Fruit fly (Drosophila melanogaster) whole organism, embryonic: ENCODE measurements around the gene Hrd3.

Source experiments
- Atf6 ChIP-seq: fragments of 200-800 bp; sonication (Bioruptor generic); IDR thresholded peaks from 2 replicates; pipeline ENCODE4 v1.3.6; 2022; ENCODE audit warnings: missing biosample characterization, missing genetic modification characterization
- CG10147 ChIP-seq: fragments of 200-800 bp; sonication (Bioruptor generic); optimal IDR thresholded peaks from 2 replicates; lab custom pipeline; 2019; ENCODE audit warnings: missing biosample characterization, mild to moderate bottlenecking, missing genetic modification characterization, moderate library complexity
- CG10543 ChIP-seq: fragments of 200-800 bp; sonication (Bioruptor generic); optimal IDR thresholded peaks from 3 replicates; lab custom pipeline; 2017; ENCODE audit warnings: missing biosample characterization, mild to moderate bottlenecking, missing genetic modification characterization, moderate library complexity
- CG11456 ChIP-seq: fragments of 200-800 bp; sonication (Bioruptor generic); IDR thresholded peaks from 3 replicates; pipeline ENCODE4 v1.3.6; 2022; ENCODE audit warnings: missing biosample characterization, missing genetic modification characterization
- CG12219 ChIP-seq: fragments of 200-800 bp; sonication (Bioruptor generic); optimal IDR thresholded peaks from 3 replicates; lab custom pipeline; 2018; ENCODE audit warnings: missing biosample characterization, mild to moderate bottlenecking, missing genetic modification characterization
- CG12744 ChIP-seq: fragments of 200-800 bp; sonication (Bioruptor generic); optimal IDR thresholded peaks from 2 replicates; lab custom pipeline; 2016; ENCODE audit warnings: missing biosample characterization, missing genetic modification characterization
- CG13123 ChIP-seq: fragments of 200-800 bp; sonication (Bioruptor generic); optimal IDR thresholded peaks from 2 replicates; lab custom pipeline; 2016; ENCODE audit warnings: missing biosample characterization, missing genetic modification characterization
- CG13287 ChIP-seq: fragments of 200-800 bp; sonication (Bioruptor generic); IDR thresholded peaks from 2 replicates; pipeline ENCODE4 v1.3.6; 2022; ENCODE audit warnings: missing biosample characterization, missing genetic modification characterization; ENCODE audit not compliant: partially characterized antibody
- CG14860 ChIP-seq: fragments of 200-800 bp; sonication (Bioruptor generic); IDR thresholded peaks from 3 replicates; pipeline ENCODE4 v1.3.6; 2022; ENCODE audit warnings: missing biosample characterization, missing genetic modification characterization; ENCODE audit not compliant: partially characterized antibody
- CG1529 ChIP-seq: fragments of 200-800 bp; sonication (Bioruptor generic); optimal IDR thresholded peaks from 3 replicates; lab custom pipeline; 2018; ENCODE audit warnings: missing biosample characterization, missing genetic modification characterization
- CG17385 ChIP-seq: fragments of 200-800 bp; sonication (Bioruptor generic); optimal IDR thresholded peaks from 3 replicates; lab custom pipeline; 2018; ENCODE audit warnings: missing biosample characterization, mild to moderate bottlenecking, missing genetic modification characterization
- CG2120 ChIP-seq: fragments of 200-800 bp; sonication (Bioruptor generic); optimal IDR thresholded peaks from 3 replicates; lab custom pipeline; 2016; ENCODE audit warnings: missing biosample characterization, missing genetic modification characterization
- CG2129 ChIP-seq: fragments of 200-800 bp; sonication (Bioruptor generic); IDR thresholded peaks from 2 replicates; pipeline ENCODE4 v1.3.6; 2022; ENCODE audit warnings: missing biosample characterization, missing genetic modification characterization; ENCODE audit not compliant: partially characterized antibody
- CG2875 ChIP-seq: fragments of 200-800 bp; sonication (Bioruptor generic); optimal IDR thresholded peaks from 2 replicates; lab custom pipeline; 2017; ENCODE audit warnings: missing biosample characterization, mild to moderate bottlenecking, missing genetic modification characterization, missing genetic modification reagents
- CG31365 ChIP-seq: fragments of 200-800 bp; sonication (Bioruptor generic); optimal IDR thresholded peaks from 2 replicates; lab custom pipeline; 2018; ENCODE audit warnings: missing biosample characterization, mild to moderate bottlenecking, missing genetic modification characterization
- CG31388 ChIP-seq: fragments of 200-800 bp; sonication (Bioruptor generic); optimal IDR thresholded peaks from 2 replicates; lab custom pipeline; 2016; ENCODE audit warnings: missing biosample characterization, missing genetic modification characterization
- CG3726 ChIP-seq: fragments of 200-800 bp; sonication (Bioruptor generic); IDR thresholded peaks from 3 replicates; pipeline ENCODE4, ENCODE4 v1.3.6; 2022; ENCODE audit warnings: missing biosample characterization, missing genetic modification characterization
- CG6791 ChIP-seq: fragments of 200-800 bp; sonication (Bioruptor generic); IDR thresholded peaks from 3 replicates; pipeline ENCODE4 v1.3.6; 2022; ENCODE audit warnings: missing biosample characterization, missing genetic modification characterization; ENCODE audit not compliant: partially characterized antibody
- CG6854 ChIP-seq: fragments of 200-800 bp; sonication (Bioruptor generic); optimal IDR thresholded peaks from 3 replicates; lab custom pipeline; 2017; ENCODE audit warnings: missing biosample characterization, mild to moderate bottlenecking, missing genetic modification characterization
- CG8290 ChIP-seq, 3 experiments: fragments of 200-800 bp; sonication (Bioruptor generic); optimal IDR thresholded peaks; 2 replicates each; lab custom pipeline; 2016 to 2019; ENCODE audit warnings: missing biosample characterization in 3 of 3, missing genetic modification characterization in 3 of 3, mild to moderate bottlenecking in 2 of 3, moderate library complexity in 1 of 3
- Drgx ChIP-seq: fragments of 200-800 bp; sonication (Bioruptor generic); IDR thresholded peaks from 2 replicates; pipeline ENCODE4 v1.3.6; 2022; ENCODE audit warnings: missing biosample characterization, missing genetic modification characterization
- Fer1 ChIP-seq: fragments of 200-800 bp; sonication (Bioruptor generic); optimal IDR thresholded peaks from 2 replicates; lab custom pipeline; 2017; ENCODE audit warnings: missing biosample characterization, mild to moderate bottlenecking, missing genetic modification characterization
- Fer3 ChIP-seq: fragments of 200-800 bp; sonication (Bioruptor generic); optimal IDR thresholded peaks from 2 replicates; lab custom pipeline; 2018; ENCODE audit warnings: missing biosample characterization, mild to moderate bottlenecking, missing genetic modification characterization, moderate library complexity
- HLH4C ChIP-seq: fragments of 200-800 bp; sonication (Bioruptor generic); IDR thresholded peaks from 3 replicates; pipeline ENCODE4 v1.3.6; 2022; ENCODE audit warnings: missing biosample characterization, missing genetic modification characterization; ENCODE audit not compliant: partially characterized antibody
- Mad ChIP-seq: fragments of 200-800 bp; sonication (Bioruptor generic); optimal IDR thresholded peaks from 2 replicates; lab custom pipeline; 2016; ENCODE audit warnings: missing biosample characterization, missing genetic modification characterization
- Mes4 ChIP-seq: fragments of 200-800 bp; sonication (Bioruptor generic); optimal IDR thresholded peaks from 2 replicates; lab custom pipeline; 2016; ENCODE audit warnings: missing biosample characterization, missing genetic modification characterization
- NfI ChIP-seq: fragments of 200-800 bp; sonication (Bioruptor generic); optimal IDR thresholded peaks from 3 replicates; lab custom pipeline; 2018; ENCODE audit warnings: missing biosample characterization, mild to moderate bottlenecking, missing genetic modification characterization, moderate library complexity
- Sin3A ChIP-seq: fragments of >200 bp; optimal IDR thresholded peaks from 2 replicates; lab custom pipeline; 2018
- Trl ChIP-seq, 3 experiments: fragments of >200 bp in 2 of 3; fragments of 200-800 bp in 1 of 3; sonication (Bioruptor generic) in 1 of 3; optimal IDR thresholded peaks; 2 replicates in 1 of 3; 3 replicates in 2 of 3; lab custom pipeline; 2016 to 2017; ENCODE audit warnings: missing biosample characterization in 1 of 3, missing genetic modification characterization in 1 of 3
- Vsx1 ChIP-seq: fragments of 200-800 bp; sonication (Bioruptor generic); optimal IDR thresholded peaks from 2 replicates; lab custom pipeline; 2017; ENCODE audit warnings: missing biosample characterization, mild to moderate bottlenecking, missing genetic modification characterization, missing genetic modification reagents
- YL-1 ChIP-seq: fragments of 200-800 bp; sonication (Bioruptor generic); optimal IDR thresholded peaks from 3 replicates; lab custom pipeline; 2017; ENCODE audit warnings: missing biosample characterization, mild to moderate bottlenecking, missing genetic modification characterization
- bab2 ChIP-seq: fragments of 200-800 bp; sonication (Bioruptor generic); optimal IDR thresholded peaks from 2 replicates; lab custom pipeline; 2016; ENCODE audit warnings: missing biosample characterization, missing genetic modification characterization
- bsh ChIP-seq, 2 experiments: fragments of 200-800 bp; sonication (Bioruptor generic); optimal IDR thresholded peaks; 2 replicates each; lab custom pipeline; 2017 to 2018; ENCODE audit warnings: mild to moderate bottlenecking in 2 of 2, missing biosample characterization in 2 of 2, missing genetic modification characterization in 2 of 2, moderate library complexity in 1 of 2
- disco-r ChIP-seq: fragments of 200-800 bp; sonication (Bioruptor generic); optimal IDR thresholded peaks from 2 replicates; lab custom pipeline; 2016; ENCODE audit warnings: missing biosample characterization, missing genetic modification characterization
- dmrt11E ChIP-seq: fragments of 200-800 bp; sonication (Bioruptor generic); optimal IDR thresholded peaks from 3 replicates; lab custom pipeline; 2018; ENCODE audit warnings: missing biosample characterization, mild to moderate bottlenecking, missing genetic modification characterization, moderate library complexity
- dpn ChIP-seq, 2 experiments: fragments of 200-800 bp; sonication (Bioruptor generic); optimal IDR thresholded peaks; 3 replicates each; lab custom pipeline; 2016; ENCODE audit warnings: missing biosample characterization in 2 of 2, missing genetic modification characterization in 2 of 2
- h ChIP-seq: fragments of >200 bp; optimal IDR thresholded peaks from 2 replicates; lab custom pipeline; 2017
- mam ChIP-seq: fragments of 200-800 bp; sonication (Bioruptor generic); optimal IDR thresholded peaks from 3 replicates; lab custom pipeline; 2016; ENCODE audit warnings: missing biosample characterization, missing genetic modification characterization
- mirr ChIP-seq: fragments of 200-800 bp; sonication (Bioruptor generic); optimal IDR thresholded peaks from 3 replicates; lab custom pipeline; 2018; ENCODE audit warnings: missing biosample characterization, mild to moderate bottlenecking, missing genetic modification characterization
- nerfin-2 ChIP-seq: fragments of 200-800 bp; sonication (Bioruptor generic); IDR thresholded peaks from 2 replicates; pipeline ENCODE4 v1.3.6; 2022; ENCODE audit warnings: missing biosample characterization, missing genetic modification characterization; ENCODE audit not compliant: partially characterized antibody
- nom ChIP-seq: fragments of 200-800 bp; sonication (Bioruptor generic); optimal IDR thresholded peaks from 2 replicates; lab custom pipeline; 2017; ENCODE audit warnings: missing biosample characterization, missing genetic modification characterization, mild to moderate bottlenecking, moderate library complexity, missing genetic modification reagents
- odd ChIP-seq: fragments of 200-800 bp; sonication (Bioruptor generic); optimal IDR thresholded peaks from 2 replicates; lab custom pipeline; 2017; ENCODE audit warnings: missing biosample characterization, mild to moderate bottlenecking, missing genetic modification characterization
- prd ChIP-seq, 3 experiments: fragments of >200 bp in 2 of 3; fragments of 200-800 bp in 1 of 3; sonication (Bioruptor generic) in 1 of 3; optimal IDR thresholded peaks in 2 of 3; IDR thresholded peaks in 1 of 3; 2 replicates in 2 of 3; 3 replicates in 1 of 3; pipeline versions ENCODE4 v1.3.6 to Lab custom; 2017 to 2022; ENCODE audit warnings: missing biosample characterization in 1 of 3, missing genetic modification characterization in 1 of 3
- sima ChIP-seq: fragments of 200-800 bp; sonication (Bioruptor generic); optimal IDR thresholded peaks from 2 replicates; lab custom pipeline; 2016; ENCODE audit warnings: missing biosample characterization, missing genetic modification characterization
- slp2 ChIP-seq: fragments of 200-800 bp; sonication (Bioruptor generic); optimal IDR thresholded peaks from 2 replicates; lab custom pipeline; 2016; ENCODE audit warnings: missing biosample characterization, missing genetic modification characterization
- sqz ChIP-seq: fragments of 200-800 bp; sonication (Bioruptor generic); optimal IDR thresholded peaks from 3 replicates; lab custom pipeline; 2018; ENCODE audit warnings: missing biosample characterization, mild to moderate bottlenecking, missing genetic modification characterization
- tio ChIP-seq: fragments of 200-800 bp; sonication (Bioruptor generic); optimal IDR thresholded peaks from 2 replicates; lab custom pipeline; 2017; ENCODE audit warnings: missing biosample characterization, missing genetic modification characterization, inconsistent platforms
- wek ChIP-seq: fragments of 200-800 bp; sonication (Bioruptor generic); optimal IDR thresholded peaks from 3 replicates; lab custom pipeline; 2018; ENCODE audit warnings: missing biosample characterization, mild to moderate bottlenecking, missing genetic modification characterization, moderate library complexity

The Hrd3 gene

DNA sequence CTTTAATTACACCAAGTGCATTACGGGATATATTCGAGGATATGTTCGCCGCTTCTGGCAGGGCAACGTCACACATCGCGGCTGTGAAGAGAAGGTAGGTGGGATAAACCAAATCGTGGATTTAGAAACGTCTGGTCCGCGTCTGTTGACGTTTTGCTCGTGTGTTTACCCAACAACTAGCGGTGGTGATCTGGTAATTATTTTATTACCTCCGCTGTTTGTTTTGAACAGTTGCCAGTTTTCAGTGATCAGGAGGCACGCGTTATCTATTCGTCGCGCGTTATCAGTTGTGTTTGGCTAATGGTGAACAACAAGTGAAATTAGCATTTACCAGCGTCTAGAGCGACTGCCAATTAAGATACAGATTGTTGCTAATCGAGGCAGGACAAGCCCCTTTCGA, 29.3 kb downstream of the Hrd3 start (continued):
- TF ChIP-seq CG2120 (GFP tag; lab: Kevin White, UChicago) (peak; percentile 46), CG2875 (GFP tag; lab: Kevin White, UChicago) (no peak), bab2 (no peak), YL-1 (GFP tag; lab: Kevin White, UChicago) (peak; percentile 23), Vsx1 (GFP tag; lab: Kevin White, UChicago) (peak; percentile 41), odd (GFP tag; lab: Kevin White, UChicago) (peak; percentile 64), Fer3 (peak; percentile 47), CG3726 (GFP tag; lab: Robert Waterston, UW) (no peak), mirr (GFP tag; lab: Kevin White, UChicago) (peak; percentile 89), dpn (GFP tag; optimal IDR thresholded peaks at IDR 0.05; lab: Kevin White, UChicago) (peak in 1 of 2 experiments; percentile 26), Trl (optimal IDR thresholded peaks at IDR 0.05; lab: Kevin White, UChicago) (no peak), Trl (GFP tag; optimal IDR thresholded peaks at IDR 0.05; lab: Kevin White, UChicago) (no peak), Atf6 (GFP tag; lab: Robert Waterston, UW) (peak; percentile 70; the same call in 1 of the 2 replicates), HLH4C (GFP tag; lab: Robert Waterston, UW) (no peak), CG11456 (GFP tag; lab: Robert Waterston, UW) (no peak; the same call in 2 of the 3 replicates), Sin3A (lab: Kevin White, UChicago) (no peak), dmrt11E (tag; lab: Kevin White, UChicago) (peak; percentile 5), CG10147 (GFP tag; lab: Kevin White, UChicago) (no peak), mam (GFP tag; lab: Kevin White, UChicago) (peak; percentile 7), CG12744 (GFP tag; lab: Kevin White, UChicago) (no peak), sqz (GFP tag; lab: Kevin White, UChicago) (peak; percentile 10), CG31365 (peak; percentile 37), CG17385 (GFP tag; lab: Kevin White, UChicago) (peak; percentile 45), disco-r (GFP tag; lab: Kevin White, UChicago) (no peak), CG8290 (GFP tag; optimal IDR thresholded peaks at IDR 0.05; lab: Kevin White, UChicago) (no peak), CG8290 (tag; optimal IDR thresholded peaks at IDR 0.05; lab: Kevin White, UChicago) (peak in 1 of 2 experiments; percentile 78), NfI (peak; percentile 8), Mad (GFP tag; lab: Kevin White, UChicago) (no peak)

dm6 chr3R:23728086-23728485, 30.3 kb downstream of the Hrd3 start:
- TF ChIP-seq CG13123 (no peak), tio (GFP tag; lab: Kevin White, UChicago) (no peak), Drgx (GFP tag; lab: Robert Waterston, UW) (peak; percentile 51; the same call in 1 of the 2 replicates), wek (GFP tag; lab: Kevin White, UChicago) (no peak), prd (optimal IDR thresholded peaks at IDR 0.05; lab: Kevin White, UChicago) (no peak), prd (GFP tag; IDR thresholded peaks at IDR 0.05; lab: Robert Waterston, UW) (no peak), CG14860 (GFP tag; lab: Robert Waterston, UW) (no peak), CG12219 (no peak), CG13287 (GFP tag; lab: Robert Waterston, UW) (peak; percentile 22; the same call in 1 of the 2 replicates), slp2 (GFP tag; lab: Kevin White, UChicago) (no peak), nerfin-2 (0 out of 2 replicates have a peak, but pooled peaks have one; percentile 9), CG6791 (no peak), CG2129 (GFP tag; lab: Robert Waterston, UW) (no peak), h (no peak), Fer1 (GFP tag; lab: Kevin White, UChicago) (no peak), Trl (optimal IDR thresholded peaks at IDR 0.05; lab: Kevin White, UChicago) (peak in 1 of 2 experiments; percentile 31), Trl (GFP tag; optimal IDR thresholded peaks at IDR 0.05; lab: Kevin White, UChicago) (no peak), bsh (GFP tag; optimal IDR thresholded peaks at IDR 0.05; lab: Kevin White, UChicago) (peak in 1 of 2 experiments; percentile 57), nom (peak; percentile 88), CG31388 (GFP tag; lab: Kevin White, UChicago) (no peak), dpn (GFP tag; optimal IDR thresholded peaks at IDR 0.05; lab: Kevin White, UChicago) (no peak), sima (GFP tag; lab: Kevin White, UChicago) (no peak), CG6854 (GFP tag; lab: Kevin White, UChicago) (no peak), CG10543 (GFP tag; lab: Kevin White, UChicago) (peak; percentile 0), Mes4 (no peak), CG1529 (GFP tag; lab: Kevin White, UChicago) (no peak)
